Worm (Caenorhabditis elegans): ENCODE data around the gene cpl-1.

ce11 chrV:16598437-16598836 lies 3.3 kb upstream of the cpl-1 start:
- TF ChIP-seq ama-1 (optimal IDR thresholded peaks at IDR 0.05) (no peak), aha-1 (tag; optimal IDR thresholded peaks at IDR 0.05) (no peak), snpc-4 (tag; optimal IDR thresholded peaks at IDR 0.05) (no peak), nhr-76 (tag; optimal IDR thresholded peaks at IDR 0.05) (no peak)

All from whole organism, L1 larva.